Worm (Caenorhabditis elegans) whole organism, L3 larva: ENCODE results near the gene twk-25.

Experiments
- elt-1 ChIP-seq: fragments of 150-350 bp; optimal IDR thresholded peaks from 2 replicates; lab custom pipeline; 2014; ENCODE audit warnings: missing biosample characterization, missing genetic modification characterization
- jun-1 ChIP-seq: fragments of 150-350 bp; optimal IDR thresholded peaks from 2 replicates; lab custom pipeline; 2014; ENCODE audit warnings: missing biosample characterization, missing genetic modification reagents, missing genetic modification characterization
- nfya-1 ChIP-seq: sonication (generic microtip); optimal IDR thresholded peaks from 2 replicates; lab custom pipeline; 2017; ENCODE audit warnings: missing genetic modification characterization, mild to moderate bottlenecking, missing compliant biosample characterization, antibody characterized with exemption, moderate library complexity; ENCODE audit not compliant: insufficient read depth
- nhr-23 ChIP-seq: fragments of 150-350 bp; optimal IDR thresholded peaks from 2 replicates; lab custom pipeline; 2014; ENCODE audit warnings: missing biosample characterization, missing genetic modification reagents, missing genetic modification characterization
- nhr-25 ChIP-seq: sonication (generic microtip); optimal IDR thresholded peaks from 2 replicates; lab custom pipeline; 2017; ENCODE audit warnings: missing biosample characterization, missing genetic modification characterization
- tbx-2 ChIP-seq: sonication (generic microtip); optimal IDR thresholded peaks from 2 replicates; lab custom pipeline; 2016; ENCODE audit warnings: mild to moderate bottlenecking, missing genetic modification characterization, missing compliant biosample characterization
- ztf-4 ChIP-seq: fragments of 150-350 bp; optimal IDR thresholded peaks from 2 replicates; lab custom pipeline; 2014; ENCODE audit warnings: missing biosample characterization, missing genetic modification characterization

ce11 chrIV:11489077-11489476, 15.4 kb upstream of the twk-25 start:
- TF ChIP-seq jun-1 (tag; lab: Kevin White, UChicago) (peak; percentile 46), nhr-25 (no peak), elt-1 (tag; lab: Kevin White, UChicago) (no peak), tbx-2 (tag; lab: Kevin White, UChicago) (no peak), nhr-23 (tag; lab: Kevin White, UChicago) (no peak), nfya-1 (tag; lab: Kevin White, UChicago) (no peak), ztf-4 (no peak)
